Worm (Caenorhabditis elegans) whole organism, L4 larva: Measurements from ENCODE around the gene ldh-1.

Experiments used
- F10B5.3 ChIP-seq: sonication (generic microtip); optimal IDR thresholded peaks from 2 replicates; lab custom pipeline; 2016; ENCODE audit warnings: mild to moderate bottlenecking, missing genetic modification characterization, missing compliant biosample characterization
- Y75B8A.6 ChIP-seq: fragments of 200-800 bp; sonication (Bioruptor generic); IDR thresholded peaks from 2 replicates; pipeline ENCODE4 v1.3.6; 2022; ENCODE audit warnings: missing genetic modification reagents, missing genetic modification characterization, missing compliant biosample characterization
- aha-1 ChIP-seq: fragments of 150-350 bp; peaks from one replicate; lab custom pipeline; 2014; ENCODE audit warnings: missing biosample characterization, missing genetic modification characterization
- attf-4 ChIP-seq: sonication (generic microtip); optimal IDR thresholded peaks from 3 replicates; lab custom pipeline; 2017; ENCODE audit warnings: missing biosample characterization, missing genetic modification characterization
- ceh-28 ChIP-seq: fragments of 150-350 bp; optimal IDR thresholded peaks from 2 replicates; lab custom pipeline; 2014; ENCODE audit warnings: missing biosample characterization, missing genetic modification reagents, missing genetic modification characterization
- ceh-32 ChIP-seq: sonication (generic microtip); optimal IDR thresholded peaks from 2 replicates; lab custom pipeline; 2016; ENCODE audit warnings: mild to moderate bottlenecking, missing genetic modification characterization, missing compliant biosample characterization; ENCODE audit not compliant: poor library complexity
- ceh-62 ChIP-seq: sonication (generic microtip); optimal IDR thresholded peaks from 2 replicates; lab custom pipeline; 2017; ENCODE audit warnings: missing biosample characterization, missing genetic modification characterization
- ces-1 ChIP-seq: fragments of 150-350 bp; sonication (generic microtip); optimal IDR thresholded peaks from 4 replicates; lab custom pipeline; 2014; ENCODE audit warnings: missing biosample characterization, missing genetic modification reagents, missing genetic modification characterization
- ctbp-1 ChIP-seq: fragments of 200-800 bp; sonication (Bioruptor generic); IDR thresholded peaks from 2 replicates; pipeline ENCODE4 v1.3.6; 2022; ENCODE audit warnings: missing genetic modification reagents, missing genetic modification characterization, missing compliant biosample characterization
- daf-12 ChIP-seq: fragments of 150-350 bp; optimal IDR thresholded peaks from 2 replicates; lab custom pipeline; 2014; ENCODE audit warnings: missing biosample characterization, missing genetic modification reagents, missing genetic modification characterization
- daf-19 ChIP-seq: fragments of 200-800 bp; sonication (Bioruptor generic); conservative IDR thresholded peaks from 2 replicates; pipeline ENCODE4 v1.3.6; 2022; ENCODE audit warnings: missing genetic modification characterization, missing compliant biosample characterization
- dmd-8 ChIP-seq: fragments of 200-800 bp; sonication (Bioruptor generic); IDR thresholded peaks from 2 replicates; pipeline ENCODE4 v1.3.6; 2022; ENCODE audit warnings: missing genetic modification characterization, missing compliant biosample characterization
- duxl-1 ChIP-seq: sonication (generic microtip); optimal IDR thresholded peaks from 2 replicates; lab custom pipeline; 2016; ENCODE audit warnings: mild to moderate bottlenecking, missing genetic modification characterization, moderate library complexity, missing compliant biosample characterization; ENCODE audit not compliant: poor library complexity
- egl-27 ChIP-seq: sonication (generic microtip); optimal IDR thresholded peaks from 3 replicates; lab custom pipeline; 2017; ENCODE audit warnings: missing biosample characterization, missing genetic modification reagents, missing genetic modification characterization
- fkh-10 ChIP-seq: fragments of 150-350 bp; optimal IDR thresholded peaks from 2 replicates; lab custom pipeline; 2014; ENCODE audit warnings: missing biosample characterization, missing genetic modification reagents, missing genetic modification characterization
- hif-1 ChIP-seq, 2 experiments: sonication (generic microtip); optimal IDR thresholded peaks; 2 replicates each; lab custom pipeline; 2016 to 2017; ENCODE audit warnings: missing compliant biosample characterization in 2 of 2, missing genetic modification characterization in 2 of 2, missing genetic modification reagents in 2 of 2, missing genotype in 2 of 2, mild to moderate bottlenecking in 1 of 2
- hlh-30 ChIP-seq: sonication (generic microtip); optimal IDR thresholded peaks from 2 replicates; lab custom pipeline; 2017; ENCODE audit warnings: antibody characterized with exemption, mild to moderate bottlenecking, missing genetic modification characterization, missing compliant biosample characterization; ENCODE audit not compliant: insufficient read depth
- hmg-1.1 ChIP-seq: fragments of 200-800 bp; sonication (Bioruptor generic); IDR thresholded peaks from 2 replicates; pipeline ENCODE4 v1.3.6; 2022; ENCODE audit warnings: missing genetic modification reagents, missing genetic modification characterization, missing compliant biosample characterization
- jun-1 ChIP-seq: fragments of 150-350 bp; optimal IDR thresholded peaks from 2 replicates; lab custom pipeline; 2014; ENCODE audit warnings: missing biosample characterization, missing genetic modification reagents, missing genetic modification characterization
- lin-13 ChIP-seq: fragments of 150-350 bp; optimal IDR thresholded peaks from 2 replicates; lab custom pipeline; 2014; ENCODE audit warnings: missing biosample characterization, missing genetic modification reagents, missing genetic modification characterization
- lin-15B ChIP-seq: fragments of 150-350 bp; sonication (generic microtip); optimal IDR thresholded peaks from 3 replicates; lab custom pipeline; 2014; ENCODE audit warnings: missing biosample characterization, missing genetic modification characterization
- madf-9 ChIP-seq: fragments of 200-800 bp; sonication (Bioruptor generic); conservative IDR thresholded peaks from 2 replicates; pipeline ENCODE4 v1.3.6; 2022; ENCODE audit warnings: missing genetic modification reagents, missing genetic modification characterization, missing compliant biosample characterization
- mdl-1 ChIP-seq, 2 experiments: fragments of 150-350 bp in 1 of 2; sonication (generic microtip) in 1 of 2; optimal IDR thresholded peaks; 2 replicates each; lab custom pipeline; 2014 to 2017; ENCODE audit warnings: missing biosample characterization in 2 of 2, missing genetic modification characterization in 2 of 2
- mdt-29 ChIP-seq: fragments of 200-800 bp; sonication (Bioruptor generic); IDR thresholded peaks from 2 replicates; pipeline ENCODE4 v1.3.6; 2022; ENCODE audit warnings: missing genetic modification reagents, missing genetic modification characterization, missing compliant biosample characterization
- mep-1 ChIP-seq: fragments of 150-350 bp; sonication (generic microtip); optimal IDR thresholded peaks from 3 replicates; lab custom pipeline; 2014; ENCODE audit warnings: missing biosample characterization, missing genetic modification characterization
- mes-2 ChIP-seq: sonication (generic microtip); optimal IDR thresholded peaks from 2 replicates; lab custom pipeline; 2016; ENCODE audit warnings: missing genotype, mild to moderate bottlenecking, missing genetic modification characterization, missing compliant biosample characterization; ENCODE audit not compliant: poor library complexity, severe bottlenecking
- mxl-2 ChIP-seq: fragments of 200-800 bp; sonication (Bioruptor generic); conservative IDR thresholded peaks from 2 replicates; pipeline ENCODE4 v1.3.6; 2022; ENCODE audit warnings: missing genetic modification reagents, missing genetic modification characterization, missing compliant biosample characterization
- nhr-10 ChIP-seq: fragments of 150-350 bp; optimal IDR thresholded peaks from 2 replicates; lab custom pipeline; 2014; ENCODE audit warnings: missing biosample characterization, missing genetic modification characterization
- nhr-102 ChIP-seq: sonication (generic microtip); optimal IDR thresholded peaks from 2 replicates; lab custom pipeline; 2016; ENCODE audit warnings: mild to moderate bottlenecking, missing genetic modification characterization, moderate library complexity, missing compliant biosample characterization
- nhr-25 ChIP-seq: sonication (generic microtip); optimal IDR thresholded peaks from 2 replicates; lab custom pipeline; 2017; ENCODE audit warnings: missing genetic modification characterization, mild to moderate bottlenecking, missing compliant biosample characterization, antibody characterized with exemption, moderate library complexity, borderline replicate concordance; ENCODE audit not compliant: insufficient read depth
- nhr-48 ChIP-seq: sonication (generic microtip); optimal IDR thresholded peaks from 2 replicates; lab custom pipeline; 2016; ENCODE audit warnings: mild to moderate bottlenecking, missing genetic modification characterization, missing compliant biosample characterization
- nhr-6 ChIP-seq: fragments of 150-350 bp; optimal IDR thresholded peaks from 2 replicates; lab custom pipeline; 2014; ENCODE audit warnings: missing biosample characterization, missing genetic modification characterization
- nhr-76 ChIP-seq: fragments of 150-350 bp; optimal IDR thresholded peaks from 2 replicates; lab custom pipeline; 2014; ENCODE audit warnings: missing biosample characterization, missing genetic modification characterization
- pha-4 ChIP-seq, 2 experiments: fragments of 150-350 bp in 1 of 2; fragments of 200-800 bp in 1 of 2; sonication (Bioruptor generic) in 1 of 2; IDR thresholded peaks in 1 of 2; optimal IDR thresholded peaks in 1 of 2; 2 replicates each; pipeline versions ENCODE4 v1.3.6 to Lab custom; 2014 to 2022; ENCODE audit warnings: missing genetic modification characterization in 2 of 2, missing genetic modification reagents in 2 of 2, missing biosample characterization in 1 of 2, missing compliant biosample characterization in 1 of 2
- pqm-1 ChIP-seq: sonication (generic microtip); optimal IDR thresholded peaks from 2 replicates; lab custom pipeline; 2017; ENCODE audit warnings: missing biosample characterization, missing genetic modification characterization
- saeg-2 ChIP-seq: fragments of 200-800 bp; sonication (Bioruptor generic); IDR thresholded peaks from 2 replicates; pipeline ENCODE4 v1.3.6; 2022; ENCODE audit warnings: missing genetic modification reagents, missing genetic modification characterization, missing compliant biosample characterization
- snpc-1.2 ChIP-seq: fragments of 200-800 bp; sonication (Bioruptor generic); IDR thresholded peaks from 2 replicates; pipeline ENCODE4 v1.3.6; 2022; ENCODE audit warnings: missing genetic modification reagents, missing genetic modification characterization, missing compliant biosample characterization
- spr-1 ChIP-seq: sonication (generic microtip); optimal IDR thresholded peaks from 2 replicates; lab custom pipeline; 2016; ENCODE audit warnings: mild to moderate bottlenecking, missing genetic modification characterization, missing compliant biosample characterization
- spr-3 ChIP-seq: fragments of 200-800 bp; sonication (Bioruptor generic); optimal IDR thresholded peaks from 2 replicates; lab custom pipeline; 2018; ENCODE audit warnings: mild to moderate bottlenecking, missing genetic modification characterization, missing compliant biosample characterization
- tra-1 ChIP-seq: fragments of 200-800 bp; sonication (Bioruptor generic); IDR thresholded peaks from 2 replicates; pipeline ENCODE4 v1.3.6; 2022; ENCODE audit warnings: missing genetic modification reagents, missing genetic modification characterization, missing compliant biosample characterization
- unc-130 ChIP-seq: sonication (generic microtip); optimal IDR thresholded peaks from 2 replicates; lab custom pipeline; 2016; ENCODE audit warnings: missing genetic modification reagents, missing genetic modification characterization, missing compliant biosample characterization
- unc-62 ChIP-seq, 3 experiments: fragments of 150-350 bp in 1 of 3; sonication (generic microtip); optimal IDR thresholded peaks in 2 of 3; peaks in 1 of 3; 1 replicate in 1 of 3; 2 replicates in 2 of 3; lab custom pipeline; 2014 to 2017; ENCODE audit warnings: missing biosample characterization in 3 of 3, missing genetic modification characterization in 3 of 3, missing genetic modification reagents in 3 of 3, missing genotype in 1 of 3
- vab-7 ChIP-seq: fragments of 200-800 bp; sonication (Bioruptor generic); IDR thresholded peaks from 2 replicates; pipeline ENCODE4 v1.3.6; 2022; ENCODE audit warnings: missing genetic modification reagents, missing genetic modification characterization, missing compliant biosample characterization
- zag-1 ChIP-seq: fragments of 150-350 bp; optimal IDR thresholded peaks from 2 replicates; lab custom pipeline; 2014; ENCODE audit warnings: missing biosample characterization, missing genetic modification characterization
- zfp-2 ChIP-seq: sonication (generic microtip); optimal IDR thresholded peaks from 2 replicates; lab custom pipeline; 2016; ENCODE audit warnings: mild to moderate bottlenecking, missing genetic modification characterization, missing compliant biosample characterization
- zip-11 ChIP-seq: fragments of 200-800 bp; sonication (Bioruptor generic); IDR thresholded peaks from 2 replicates; pipeline ENCODE4 v1.3.6; 2022; ENCODE audit warnings: missing genetic modification characterization, missing compliant biosample characterization
- zip-2 ChIP-seq: fragments of 150-350 bp; optimal IDR thresholded peaks from 2 replicates; lab custom pipeline; 2014; ENCODE audit warnings: missing biosample characterization, missing genetic modification characterization
- ztf-11 ChIP-seq: fragments of 150-350 bp; optimal IDR thresholded peaks from 2 replicates; lab custom pipeline; 2014; ENCODE audit warnings: missing biosample characterization, missing genetic modification characterization

Gene ldh-1

ce11 chrII:11749490-11750172 is 25.6 kb downstream of the ldh-1 start:
- TF ChIP-seq spr-3 (GFP tag; lab: Kevin White, UChicago) (peak; percentile 79), tra-1 (GFP tag; lab: Robert Waterston, UW) (no peak), duxl-1 (tag; lab: Kevin White, UChicago) (no peak), dmd-8 (GFP tag; lab: Robert Waterston, UW) (no peak), aha-1 (tag; lab: Kevin White, UChicago) (peak; percentile 96), ceh-62 (tag; lab: Kevin White, UChicago) (no peak), mdl-1 (tag; optimal IDR thresholded peaks at IDR 0.05; lab: Kevin White, UChicago) (peak; percentile 44 to 77), ceh-28 (tag; lab: Kevin White, UChicago) (peak; percentile 81), nhr-6 (tag; lab: Kevin White, UChicago) (peak; percentile 68), mdt-29 (peak; percentile 68; the same call in 1 of the 2 replicates), mes-2 (tag; lab: Kevin White, UChicago) (peak; percentile 58), zfp-2 (tag; lab: Kevin White, UChicago) (peak; percentile 56), mxl-2 (GFP tag; lab: Robert Waterston, UW) (no peak), daf-12 (tag; lab: Kevin White, UChicago) (no peak), ctbp-1 (peak; percentile 75), madf-9 (peak; percentile 73; the same call in 1 of the 2 replicates), lin-13 (peak; percentile 51), lin-15B (tag; lab: Kevin White, UChicago) (peak; percentile 6), vab-7 (GFP tag; lab: Robert Waterston, UW) (no peak), fkh-10 (peak; percentile 87), zip-11 (no peak), saeg-2 (GFP tag; lab: Robert Waterston, UW) (peak; percentile 67), unc-62 (GFP tag; optimal IDR thresholded peaks at IDR 0.05 in 1 of 2; lab: Kevin White, UChicago) (peak in 1 of 2 experiments; percentile 98), unc-62 (tag; optimal IDR thresholded peaks at IDR 0.05; lab: Kevin White, UChicago) (no peak), hmg-1.1 (GFP tag; lab: Robert Waterston, UW) (peak; percentile 84), nhr-48 (tag; lab: Kevin White, UChicago) (peak; percentile 78), spr-1 (tag; lab: Kevin White, UChicago) (peak; percentile 88), pha-4 (GFP tag; IDR thresholded peaks at IDR 0.05; lab: Robert Waterston, UW) (peak; percentile 67), pha-4 (tag; optimal IDR thresholded peaks at IDR 0.05; lab: Kevin White, UChicago) (no peak), nhr-10 (tag; lab: Kevin White, UChicago) (peak; percentile 2), hif-1 (tag; optimal IDR thresholded peaks at IDR 0.05; lab: Kevin White, UChicago) (peak; percentile 20 to 83), Y75B8A.6 (no peak), pqm-1 (tag; lab: Kevin White, UChicago) (peak; percentile 10), nhr-102 (tag; lab: Kevin White, UChicago) (peak; percentile 67), daf-19 (no peak), mep-1 (tag; lab: Kevin White, UChicago) (peak; percentile 90), attf-4 (tag; lab: Kevin White, UChicago) (peak; percentile 8), F10B5.3 (tag; lab: Kevin White, UChicago) (peak; percentile 67), nhr-25 (tag; lab: Kevin White, UChicago) (peak; percentile 10), zip-2 (tag; lab: Kevin White, UChicago) (peak; percentile 55), hlh-30 (peak; percentile 78), nhr-76 (tag; lab: Kevin White, UChicago) (no peak), zag-1 (tag; lab: Kevin White, UChicago) (peak; percentile 60), ztf-11 (no peak), snpc-1.2 (GFP tag; lab: Robert Waterston, UW) (0 out of 2 replicates have a peak, but pooled peaks have one; percentile 49), ces-1 (GFP tag; lab: Kevin White, UChicago) (no peak), egl-27 (tag; lab: Kevin White, UChicago) (no peak), unc-130 (GFP tag; lab: Kevin White, UChicago) (no peak), jun-1 (tag; lab: Kevin White, UChicago) (peak; percentile 70), ceh-32 (peak; percentile 51)
